Fruit fly (Drosophila melanogaster): ENCODE measurements around the gene Apc2.

Apc2 gene

dm6 chr3R:24206341-24207114 is 42.8 kb downstream of the Apc2 start (continued):
- TF ChIP-seq HHEX (GFP tag; optimal IDR thresholded peaks at IDR 0.05), result peak; percentile 21
- peak; percentile 7 for TF ChIP-seq CG12236 (GFP tag; optimal IDR thresholded peaks at IDR 0.05)
- TF ChIP-seq CG31224 (GFP tag; IDR thresholded peaks at IDR 0.05), result no peak
- no peak for TF ChIP-seq NC2α (GFP tag; optimal IDR thresholded peaks at IDR 0.05)
- TF ChIP-seq HLH4C (GFP tag; IDR thresholded peaks at IDR 0.05; ENCODE audit: partially characterized antibody), result no peak
- TF ChIP-seq salm (tag; optimal IDR thresholded peaks at IDR 0.05), result peak; percentile 23
- TF ChIP-seq lab (GFP tag; optimal IDR thresholded peaks at IDR 0.05), result peak; percentile 53
- TF ChIP-seq CG9932 (GFP tag; IDR thresholded peaks at IDR 0.05), result no peak
- peak; percentile 64 for TF ChIP-seq onecut (GFP tag; IDR thresholded peaks at IDR 0.05)
- no peak for TF ChIP-seq CG10565 (GFP tag; optimal IDR thresholded peaks at IDR 0.05)
- 0 out of 3 replicates have a peak, but pooled peaks have one; percentile 42 for TF ChIP-seq CG17361 (GFP tag; IDR thresholded peaks at IDR 0.05)
- TF ChIP-seq nerfin-2 (GFP tag; IDR thresholded peaks at IDR 0.05; ENCODE audit: partially characterized antibody), result no peak
- TF ChIP-seq CG6683 (GFP tag; optimal IDR thresholded peaks at IDR 0.05), result no peak
- peak; percentile 51; the same call in 1 of the 2 replicates for TF ChIP-seq CG10366 (GFP tag; IDR thresholded peaks at IDR 0.05)
- TF ChIP-seq stwl (tag; optimal IDR thresholded peaks at IDR 0.05), result no peak
- no peak for TF ChIP-seq CG8944 (GFP tag; optimal IDR thresholded peaks at IDR 0.05)
- no peak for TF ChIP-seq CG33213 (GFP tag; optimal IDR thresholded peaks at IDR 0.05)
- peak; percentile 31 for TF ChIP-seq CG30403 (GFP tag; optimal IDR thresholded peaks at IDR 0.05)
- TF ChIP-seq sens (GFP tag), result peak; percentile 85
- peak; percentile 35 for TF ChIP-seq Hr3 (GFP tag; optimal IDR thresholded peaks at IDR 0.05)
- TF ChIP-seq CG18619 (GFP tag; optimal IDR thresholded peaks at IDR 0.05), result no peak
- TF ChIP-seq CG6254 (GFP tag; optimal IDR thresholded peaks at IDR 0.05), result peak; percentile 31
- peak in 1 of 3 experiments; percentile 32 for TF ChIP-seq lola (GFP tag; optimal IDR thresholded peaks at IDR 0.05)
- TF ChIP-seq ken (GFP tag; IDR thresholded peaks at IDR 0.05), result peak; percentile 68
- peak; percentile 16 for TF ChIP-seq CG18599 (GFP tag; optimal IDR thresholded peaks at IDR 0.05)
- TF ChIP-seq dpn (GFP tag; optimal IDR thresholded peaks at IDR 0.05), result peak in 1 of 2 experiments; percentile 45
- peak; percentile 29 for TF ChIP-seq tin (GFP tag; optimal IDR thresholded peaks at IDR 0.05)
- peak; percentile 48; the same call in 1 of the 2 replicates for TF ChIP-seq CG7372 (GFP tag; IDR thresholded peaks at IDR 0.05)
- no peak for TF ChIP-seq jumu (GFP tag; optimal IDR thresholded peaks at IDR 0.05)
- 0 out of 2 replicates have a peak, but pooled peaks have one; percentile 15 for TF ChIP-seq gsb (GFP tag; IDR thresholded peaks at IDR 0.05)
- peak; percentile 65 for TF ChIP-seq CG17328 (GFP tag; IDR thresholded peaks at IDR 0.05)
- peak; percentile 17 for TF ChIP-seq CG10431 (GFP tag; optimal IDR thresholded peaks at IDR 0.05)
- TF ChIP-seq Dad (GFP tag; optimal IDR thresholded peaks at IDR 0.05), result no peak
- TF ChIP-seq wor (GFP tag; IDR thresholded peaks at IDR 0.05), result peak; percentile 33; the same call in 1 of the 2 replicates
- no peak for TF ChIP-seq Usf (GFP tag; optimal IDR thresholded peaks at IDR 0.05)
- no peak for TF ChIP-seq run (tag; optimal IDR thresholded peaks at IDR 0.05)
- TF ChIP-seq Med (GFP tag), result peak; percentile 81
- 0 out of 3 replicates have a peak, but pooled peaks have one; percentile 36 for TF ChIP-seq CG7357 (GFP tag; IDR thresholded peaks at IDR 0.05)
- no peak for TF ChIP-seq CG12942 (GFP tag; optimal IDR thresholded peaks at IDR 0.05)
- TF ChIP-seq E2f2 (GFP tag; IDR thresholded peaks at IDR 0.05), result peak; percentile 22; the same call in 1 of the 2 replicates
- no peak for TF ChIP-seq Bgb (GFP tag; IDR thresholded peaks at IDR 0.05; ENCODE audit: partially characterized antibody)
- TF ChIP-seq tap (tag; optimal IDR thresholded peaks at IDR 0.05), result peak; percentile 72
- peak; percentile 90 for TF ChIP-seq sqz (GFP tag; optimal IDR thresholded peaks at IDR 0.05)
- peak; percentile 52 for TF ChIP-seq CG15601 (tag; optimal IDR thresholded peaks at IDR 0.05)
- TF ChIP-seq HLH3B (GFP tag; IDR thresholded peaks at IDR 0.05), result peak; percentile 79
- TF ChIP-seq CG10654 (GFP tag; optimal IDR thresholded peaks at IDR 0.05), result peak; percentile 26
- TF ChIP-seq Dref (GFP tag; IDR thresholded peaks at IDR 0.05), result no peak
- no peak for TF ChIP-seq fd3F (GFP tag; optimal IDR thresholded peaks at IDR 0.05)
- peak; percentile 85 for TF ChIP-seq dmrt99B (tag; optimal IDR thresholded peaks at IDR 0.05)

Measured in whole organism, embryonic.